Worm (Caenorhabditis elegans) whole organism, early embryonic: ENCODE data around the gene srz-97.

Source experiments
- B0310.2 ChIP-seq: sonication (generic microtip); optimal IDR thresholded peaks from 2 replicates; lab custom pipeline; 2016; ENCODE audit warnings: mild to moderate bottlenecking, missing genetic modification characterization, missing compliant biosample characterization
- F13C5.2 ChIP-seq: sonication (generic microtip); optimal IDR thresholded peaks from 2 replicates; lab custom pipeline; 2017; ENCODE audit warnings: mild to moderate bottlenecking, missing genetic modification characterization, inconsistent platforms, missing compliant biosample characterization
- aly-1 ChIP-seq: sonication (generic microtip); optimal IDR thresholded peaks from 2 replicates; lab custom pipeline; 2016; ENCODE audit warnings: missing genetic modification characterization, missing compliant biosample characterization
- ama-1 ChIP-seq: fragments of 150-350 bp; optimal IDR thresholded peaks from 2 replicates; lab custom pipeline; 2014
- ceh-13 ChIP-seq: fragments of 200-800 bp; sonication (Bioruptor generic); optimal IDR thresholded peaks from 2 replicates; lab custom pipeline; 2018; ENCODE audit warnings: mild to moderate bottlenecking, missing genetic modification characterization, missing compliant biosample characterization
- ceh-36 ChIP-seq: sonication (generic microtip); optimal IDR thresholded peaks from 2 replicates; lab custom pipeline; 2016; ENCODE audit warnings: missing genetic modification characterization, inconsistent platforms, missing compliant biosample characterization
- ets-7 ChIP-seq: sonication (generic microtip); optimal IDR thresholded peaks from 2 replicates; lab custom pipeline; 2016; ENCODE audit warnings: missing genotype, missing genetic modification characterization, missing compliant biosample characterization
- flt-1 ChIP-seq: fragments of 200-800 bp; sonication (Bioruptor generic); IDR thresholded peaks from 2 replicates; pipeline ENCODE4 v1.3.6; 2022; ENCODE audit warnings: missing genetic modification characterization, missing compliant biosample characterization
- hmbx-1 ChIP-seq: sonication (generic microtip); optimal IDR thresholded peaks from 2 replicates; lab custom pipeline; 2016; ENCODE audit warnings: mild to moderate bottlenecking, missing genetic modification characterization, missing compliant biosample characterization
- hmg-4 ChIP-seq: fragments of 200-800 bp; sonication (Bioruptor generic); optimal IDR thresholded peaks from 2 replicates; lab custom pipeline; 2018; ENCODE audit warnings: mild to moderate bottlenecking, missing genetic modification characterization, missing compliant biosample characterization
- hnd-1 ChIP-seq: sonication (generic microtip); optimal IDR thresholded peaks from 2 replicates; lab custom pipeline; 2016; ENCODE audit warnings: missing genetic modification characterization, missing compliant biosample characterization
- pes-1 ChIP-seq: fragments of 200-800 bp; sonication (Bioruptor generic); IDR thresholded peaks from 2 replicates; pipeline ENCODE4 v1.3.6; 2022; ENCODE audit warnings: missing genetic modification reagents, missing genetic modification characterization, missing compliant biosample characterization
- scrt-1 ChIP-seq: fragments of 200-800 bp; sonication (Bioruptor generic); IDR thresholded peaks from 2 replicates; pipeline ENCODE4 v1.3.6; 2022; ENCODE audit warnings: missing genetic modification characterization, missing compliant biosample characterization
- sea-1 ChIP-seq: fragments of 200-800 bp; sonication (Bioruptor generic); conservative IDR thresholded peaks from 2 replicates; pipeline ENCODE4 v1.3.6; 2022; ENCODE audit warnings: missing genetic modification characterization, missing compliant biosample characterization
- tbx-11 ChIP-seq: fragments of 200-800 bp; sonication (Bioruptor generic); IDR thresholded peaks from 2 replicates; pipeline ENCODE4 v1.3.6; 2022; ENCODE audit warnings: missing genetic modification characterization, missing compliant biosample characterization
- tbx-37 ChIP-seq: fragments of 200-800 bp; sonication (Bioruptor generic); conservative IDR thresholded peaks from 2 replicates; pipeline ENCODE4 v1.3.6; 2022; ENCODE audit warnings: missing genetic modification reagents, missing genetic modification characterization, missing compliant biosample characterization
- tra-4 ChIP-seq: sonication (generic microtip); optimal IDR thresholded peaks from 2 replicates; lab custom pipeline; 2017; ENCODE audit warnings: missing genetic modification characterization, missing compliant biosample characterization

srz-97 gene

ce11 chrV:14436195-14436594 is 31.9 kb downstream of the srz-97 start:
- TF ChIP-seq F13C5.2 (no peak), B0310.2 (tag; lab: Kevin White, UChicago) (no peak), pes-1 (GFP tag; lab: Robert Waterston, UW) (no peak), scrt-1 (GFP tag; lab: Robert Waterston, UW) (no peak), tra-4 (no peak), hmbx-1 (tag; lab: Kevin White, UChicago) (no peak), sea-1 (GFP tag; lab: Robert Waterston, UW) (no peak), ama-1 (no peak), hmg-4 (GFP tag; lab: Kevin White, UChicago) (no peak), tbx-37 (no peak), aly-1 (no peak), hnd-1 (tag; lab: Kevin White, UChicago) (no peak), tbx-11 (no peak), ceh-13 (GFP tag; lab: Kevin White, UChicago) (no peak), ceh-36 (tag; lab: Kevin White, UChicago) (no peak), ets-7 (tag; lab: Kevin White, UChicago) (no peak)

DNA sequence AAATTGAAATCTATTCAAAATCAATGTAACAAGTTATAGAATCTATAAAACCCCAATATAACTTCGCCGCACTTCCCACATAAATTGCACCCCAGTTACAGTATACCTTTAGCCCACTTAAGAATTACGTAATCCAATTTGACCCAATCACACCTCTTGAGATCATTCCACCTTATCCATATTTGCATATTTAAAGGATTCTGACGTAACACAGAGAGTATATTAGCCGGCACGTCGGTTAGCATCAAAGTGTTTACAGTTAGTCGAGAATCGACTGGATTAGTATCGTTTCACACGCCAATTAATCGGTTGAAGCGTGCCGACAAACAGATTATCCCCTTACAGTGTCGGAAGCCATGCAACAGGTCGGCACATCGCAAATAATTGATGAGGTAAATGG is 34.5 kb downstream of the srz-97 start:
- TF ChIP-seq pes-1 (GFP tag; lab: Robert Waterston, UW) (no peak), ceh-36 (tag; lab: Kevin White, UChicago) (peak; percentile 71), F13C5.2 (no peak)

DNA sequence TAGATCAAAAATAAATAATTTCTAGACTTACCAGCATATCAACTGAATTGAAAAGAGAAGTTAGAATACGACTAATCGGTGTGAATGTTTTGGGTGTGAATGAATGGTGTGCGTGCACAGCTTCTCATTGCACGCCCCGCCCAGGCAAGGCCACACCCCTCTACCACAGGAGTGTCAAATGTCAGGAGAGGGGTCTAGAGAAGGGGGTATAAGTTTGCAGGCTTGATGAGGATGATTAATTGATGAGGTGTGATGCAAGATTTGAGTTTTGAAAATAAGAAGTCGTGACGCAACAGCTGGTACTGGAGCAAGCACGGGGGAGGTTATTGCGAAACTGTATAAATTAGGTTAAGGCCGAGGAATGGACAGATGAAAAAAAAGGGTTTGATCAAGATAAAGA is 35.8 kb downstream of the srz-97 start, which contains the start of gene egl-1:
Gene egl-1 (minus strand): TSS at position 101 of the 400 bp plus-strand sequence.
- TF ChIP-seq hmbx-1 (tag; lab: Kevin White, UChicago) (no peak), sea-1 (GFP tag; lab: Robert Waterston, UW) (no peak), B0310.2 (tag; lab: Kevin White, UChicago) (no peak), scrt-1 (GFP tag; lab: Robert Waterston, UW) (no peak), ets-7 (tag; lab: Kevin White, UChicago) (no peak), F13C5.2 (no peak), hnd-1 (tag; lab: Kevin White, UChicago) (no peak), aly-1 (no peak), ceh-36 (tag; lab: Kevin White, UChicago) (no peak), pes-1 (GFP tag; lab: Robert Waterston, UW) (no peak), tra-4 (no peak), hmg-4 (GFP tag; lab: Kevin White, UChicago) (no peak)

DNA sequence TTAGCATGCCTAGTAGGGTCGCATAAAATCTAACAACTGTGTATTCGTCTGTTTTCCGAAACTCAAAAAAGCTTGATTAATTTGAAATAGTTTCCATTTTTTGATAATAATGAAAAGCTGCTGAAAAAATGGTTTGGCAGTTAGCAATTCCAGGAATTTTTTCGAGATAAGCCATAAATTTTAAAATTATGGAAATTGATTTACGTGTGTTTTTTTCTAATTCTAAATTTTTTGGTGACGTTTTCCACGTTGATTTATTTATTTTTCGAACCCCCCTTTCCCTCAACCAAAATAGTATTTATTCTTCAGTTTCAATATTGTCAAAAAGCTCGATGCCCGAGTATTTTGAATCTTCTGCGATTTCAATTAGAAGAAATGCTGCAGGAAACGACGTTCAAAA is 39.2 kb downstream of the srz-97 start, which contains the start of gene F23B12.1:
Gene F23B12.1 (plus strand): TSS at position 301 of the 400 bp plus-strand sequence.
- TF ChIP-seq ceh-36 (tag; lab: Kevin White, UChicago) (no peak), hnd-1 (tag; lab: Kevin White, UChicago) (no peak), scrt-1 (GFP tag; lab: Robert Waterston, UW) (no peak)

- TF ChIP-seq pes-1 (GFP tag; lab: Robert Waterston, UW), result no peak
- TF ChIP-seq ceh-36 (tag; lab: Kevin White, UChicago), result peak; percentile 34
These were observed 40.8 kb downstream of the srz-97 start for ce11 chrV:14427069-14427825.

ce11 chrV:14426013-14426412 is 42.0 kb downstream of the srz-97 start:
- no peak for TF ChIP-seq ceh-36 (tag; lab: Kevin White, UChicago)
- no peak for TF ChIP-seq hnd-1 (tag; lab: Kevin White, UChicago)
- TF ChIP-seq sea-1 (GFP tag; lab: Robert Waterston, UW), result no peak
- TF ChIP-seq scrt-1 (GFP tag; lab: Robert Waterston, UW), result no peak
- no peak for TF ChIP-seq flt-1 (GFP tag; lab: Robert Waterston, UW)
- TF ChIP-seq ets-7 (tag; lab: Kevin White, UChicago), result no peak
- no peak for TF ChIP-seq ama-1
- TF ChIP-seq tra-4, result no peak
- TF ChIP-seq tbx-37, result no peak
- TF ChIP-seq tbx-11, result no peak
- no peak for TF ChIP-seq hmg-4 (GFP tag; lab: Kevin White, UChicago)
- TF ChIP-seq ceh-13 (GFP tag; lab: Kevin White, UChicago), result no peak
- no peak for TF ChIP-seq hmbx-1 (tag; lab: Kevin White, UChicago)
- no peak for TF ChIP-seq F13C5.2
- TF ChIP-seq pes-1 (GFP tag; lab: Robert Waterston, UW), result no peak
- TF ChIP-seq B0310.2 (tag; lab: Kevin White, UChicago), result no peak
- no peak for TF ChIP-seq aly-1

DNA sequence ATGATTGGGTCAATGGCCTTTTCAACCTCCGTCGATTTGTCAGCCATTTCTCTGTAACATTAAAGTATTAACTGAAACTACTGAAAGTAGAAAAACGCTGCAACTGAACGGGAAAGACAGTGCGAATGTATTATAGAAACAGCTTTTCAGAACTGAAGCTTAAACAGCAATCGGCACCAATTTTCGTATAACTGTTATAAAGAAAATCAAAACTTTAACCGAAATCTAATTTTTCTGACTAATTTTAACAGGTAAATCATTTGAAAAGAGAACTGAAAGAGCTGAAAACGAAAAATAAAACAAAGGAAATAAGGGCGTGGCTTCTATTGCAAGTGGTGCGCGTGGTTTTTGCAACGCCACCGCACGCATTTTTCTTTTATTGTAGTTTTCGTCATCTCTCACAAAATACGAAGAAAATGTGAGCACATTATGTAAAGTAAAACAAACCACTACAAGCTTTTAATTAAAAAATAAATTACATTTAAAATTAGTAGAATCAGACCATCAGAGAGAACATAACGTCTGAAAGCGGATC is 43.0 kb downstream of the srz-97 start, which contains the start of gene rrsr-1:
Gene rrsr-1 (minus strand): TSS at position 51 of the 535 bp plus-strand sequence.
- TF ChIP-seq ama-1, result no peak
- peak; percentile 57; the same call in 1 of the 2 replicates for TF ChIP-seq flt-1 (GFP tag; lab: Robert Waterston, UW)
- TF ChIP-seq F13C5.2, result peak; percentile 51
- TF ChIP-seq pes-1 (GFP tag; lab: Robert Waterston, UW), result 0 out of 2 replicates have a peak, but pooled peaks have one; percentile 14

ce11 chrV:14423268-14423667 is 44.8 kb downstream of the srz-97 start, which contains the start of gene rpoa-12:
Gene rpoa-12 (minus strand): TSS chrV:14423304.
- no peak for TF ChIP-seq hmg-4 (GFP tag; lab: Kevin White, UChicago)
- TF ChIP-seq tbx-37, result peak; percentile 59; the same call in 1 of the 2 replicates
